Worm (Caenorhabditis elegans) whole organism, late embryonic: ENCODE data around the gene ipla-5.

ENCODE experiments used
- ama-1 ChIP-seq: fragments of 150-350 bp; optimal IDR thresholded peaks from 2 replicates; lab custom pipeline; 2014
- ceh-34 ChIP-seq: sonication (generic microtip); optimal IDR thresholded peaks from 2 replicates; lab custom pipeline; 2016; ENCODE audit warnings: mild to moderate bottlenecking, missing genetic modification characterization, missing compliant biosample characterization
- hlh-30 ChIP-seq: sonication (generic microtip); optimal IDR thresholded peaks from 2 replicates; lab custom pipeline; 2017; ENCODE audit warnings: antibody characterized with exemption, missing genetic modification characterization, missing compliant biosample characterization; ENCODE audit not compliant: insufficient read depth
- pha-4 ChIP-seq: fragments of 150-350 bp; optimal IDR thresholded peaks from 2 replicates; lab custom pipeline; 2018; ENCODE audit warnings: missing biosample characterization, missing genetic modification reagents, missing genetic modification characterization

DNA sequence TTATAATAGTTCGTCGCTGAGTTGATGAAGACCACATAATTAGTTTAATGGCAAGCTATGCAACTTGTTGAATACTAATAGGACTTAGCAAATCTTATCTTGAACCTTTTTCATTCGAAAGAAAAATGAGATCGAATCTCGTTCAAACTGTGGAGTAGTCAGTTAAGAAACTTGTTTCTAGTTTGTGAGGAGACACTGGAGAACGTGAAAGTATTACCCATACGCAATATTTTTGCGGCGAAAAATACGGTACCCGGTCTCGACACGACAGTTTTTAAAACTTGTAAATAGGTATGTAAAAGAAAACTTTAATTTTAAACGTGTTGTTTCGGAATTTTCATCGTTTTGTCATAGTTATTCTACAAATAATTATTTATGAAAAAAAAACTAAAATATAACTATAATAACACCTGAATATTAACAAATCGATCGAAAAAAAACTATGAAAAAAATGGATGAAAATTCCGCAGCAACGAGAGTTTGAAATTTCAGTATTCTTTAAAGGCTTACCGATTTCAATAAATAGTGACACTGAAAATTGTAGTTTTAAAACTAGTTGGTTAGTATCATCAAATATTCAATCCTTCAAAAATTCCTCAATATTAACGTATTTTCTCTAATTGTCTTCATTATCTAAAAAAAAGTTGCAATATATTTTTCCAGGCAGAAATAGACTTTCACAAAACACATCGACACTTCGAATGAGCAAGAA lies 30.7 kb downstream of the ipla-5 start, which contains the start of the genes F20C5.7 and parg-1:
- no peak for TF ChIP-seq hlh-30 (tag; lab: Kevin White, UChicago)
- no peak for TF ChIP-seq pha-4
- TF ChIP-seq ama-1 (lab: Kevin White, UChicago), result no peak
- no peak for TF ChIP-seq ceh-34 (tag; lab: Kevin White, UChicago)
